Worm (Caenorhabditis elegans): Measurements from ENCODE around the gene F19H6.5.

F19H6.5 gene

ce11 chrX:12364804-12365203 lies at the start of gene F19H6.5:
Gene F19H6.5 (minus strand): TSS chrX:12364904.
- no peak for TF ChIP-seq attf-4 (tag; optimal IDR thresholded peaks at IDR 0.05)
- no peak for TF ChIP-seq ZK546.5 (tag; optimal IDR thresholded peaks at IDR 0.05)
- no peak for TF ChIP-seq Y105C5A.15 (GFP tag; IDR thresholded peaks at IDR 0.05)
- no peak for TF ChIP-seq lin-29 (GFP tag; IDR thresholded peaks at IDR 0.05)
- no peak for TF ChIP-seq ceh-20 (GFP tag; IDR thresholded peaks at IDR 0.05)
- no peak for TF ChIP-seq zip-11 (GFP tag; IDR thresholded peaks at IDR 0.05)
- TF ChIP-seq mdl-1 (tag; optimal IDR thresholded peaks at IDR 0.05) = no peak
- TF ChIP-seq vab-7 (GFP tag; IDR thresholded peaks at IDR 0.05) = no peak
- TF ChIP-seq mdt-29 (GFP tag; IDR thresholded peaks at IDR 0.05) = no peak
- no peak for TF ChIP-seq ama-1 (optimal IDR thresholded peaks at IDR 0.05)
- no peak for TF ChIP-seq madf-5 (GFP tag; IDR thresholded peaks at IDR 0.05)
- no peak for TF ChIP-seq unc-62 (GFP tag; optimal IDR thresholded peaks at IDR 0.05 in 1 of 2)
- TF ChIP-seq unc-62 (tag; optimal IDR thresholded peaks at IDR 0.05) = no peak
- no peak for TF ChIP-seq daf-19 (GFP tag; conservative IDR thresholded peaks at IDR 0.05)
- TF ChIP-seq F37D6.2 (tag; optimal IDR thresholded peaks at IDR 0.05) = no peak
- no peak for TF ChIP-seq ceh-82 (tag; optimal IDR thresholded peaks at IDR 0.05)
- no peak for TF ChIP-seq lin-38 (GFP tag; IDR thresholded peaks at IDR 0.05)
- TF ChIP-seq F49E8.2 (tag; optimal IDR thresholded peaks at IDR 0.05; ENCODE audit: borderline replicate concordance) = no peak
- TF ChIP-seq nhr-28 (tag; optimal IDR thresholded peaks at IDR 0.05) = no peak
- TF ChIP-seq daf-8 (GFP tag; IDR thresholded peaks at IDR 0.05) = no peak
- TF ChIP-seq lin-39 (tag; optimal IDR thresholded peaks at IDR 0.05) = no peak

ce11 chrX:12413941-12414340 lies 49.2 kb upstream of the F19H6.5 start, which contains the start of gene lin-2:
Gene lin-2 (minus strand): TSS chrX:12414041.
- peak; percentile 27 for TF ChIP-seq pqm-1 (tag; optimal IDR thresholded peaks at IDR 0.05)
- TF ChIP-seq ama-1 (optimal IDR thresholded peaks at IDR 0.05) = no peak
- no peak for TF ChIP-seq ctbp-1 (GFP tag; IDR thresholded peaks at IDR 0.05)

- TF ChIP-seq arid-1 (GFP tag; conservative IDR thresholded peaks at IDR 0.05) (no peak), vab-7 (GFP tag; IDR thresholded peaks at IDR 0.05) (no peak), ces-1 (GFP tag; optimal IDR thresholded peaks at IDR 0.05) (peak; percentile 87), aha-1 (tag) (peak; percentile 52), fkh-10 (GFP tag; optimal IDR thresholded peaks at IDR 0.05) (peak; percentile 94), F37D6.2 (tag; optimal IDR thresholded peaks at IDR 0.05) (peak; percentile 8), rbr-2 (tag; optimal IDR thresholded peaks at IDR 0.05) (no peak), saeg-2 (GFP tag; IDR thresholded peaks at IDR 0.05) (0 out of 2 replicates have a peak, but pooled peaks have one; percentile 18), Y105C5A.15 (GFP tag; IDR thresholded peaks at IDR 0.05) (no peak), mdl-1 (tag; optimal IDR thresholded peaks at IDR 0.05) (no peak), dpl-1 (GFP tag; optimal IDR thresholded peaks at IDR 0.05) (no peak), dmd-9 (GFP tag; IDR thresholded peaks at IDR 0.05) (no peak), fos-1 (tag; optimal IDR thresholded peaks at IDR 0.05) (no peak), ceh-44 (GFP tag; IDR thresholded peaks at IDR 0.05) (no peak), ctbp-1 (GFP tag; IDR thresholded peaks at IDR 0.05) (peak; percentile 51; the same call in 1 of the 2 replicates), pqm-1 (tag; optimal IDR thresholded peaks at IDR 0.05) (no peak), tra-1 (GFP tag; IDR thresholded peaks at IDR 0.05) (no peak)
Measured at ce11 chrX:12407297-12407696, 42.6 kb upstream of the F19H6.5 start.

ce11 chrX:12406592-12406991 lies 41.9 kb upstream of the F19H6.5 start:
- TF ChIP-seq dmd-8 (GFP tag; IDR thresholded peaks at IDR 0.05) (no peak), T20F7.1 (GFP tag; optimal IDR thresholded peaks at IDR 0.05) (no peak), mep-1 (tag; optimal IDR thresholded peaks at IDR 0.05) (no peak), aha-1 (tag) (peak; percentile 21), zfp-3 (GFP tag; conservative IDR thresholded peaks at IDR 0.05) (no peak), dpl-1 (GFP tag; optimal IDR thresholded peaks at IDR 0.05) (no peak), daf-19 (GFP tag; conservative IDR thresholded peaks at IDR 0.05) (no peak), unc-62 (GFP tag; optimal IDR thresholded peaks at IDR 0.05 in 1 of 2) (peak in 1 of 2 experiments; percentile 92), unc-62 (tag; optimal IDR thresholded peaks at IDR 0.05) (no peak), ceh-62 (tag; optimal IDR thresholded peaks at IDR 0.05) (no peak), ceh-82 (tag; optimal IDR thresholded peaks at IDR 0.05) (no peak), set-16 (GFP tag; IDR thresholded peaks at IDR 0.05) (no peak)
